Fruit fly (Drosophila melanogaster) whole organism, embryonic: ENCODE measurements around the gene CG6230.

Experiments used
- BEAF-32 ChIP-seq: fragments of 200-800 bp; sonication (Bioruptor generic); optimal IDR thresholded peaks from 3 replicates; lab custom pipeline; 2017; ENCODE audit warnings: missing biosample characterization, missing genetic modification characterization, mild to moderate bottlenecking, moderate library complexity, missing genetic modification reagents
- CG10267 ChIP-seq: fragments of 200-800 bp; sonication (Bioruptor generic); optimal IDR thresholded peaks from 2 replicates; lab custom pipeline; 2018; ENCODE audit warnings: missing biosample characterization, mild to moderate bottlenecking, missing genetic modification characterization, moderate library complexity
- CG10321 ChIP-seq: fragments of 200-800 bp; sonication (Bioruptor generic); IDR thresholded peaks from 2 replicates; pipeline ENCODE4 v1.3.6; 2022; ENCODE audit warnings: missing biosample characterization, missing genetic modification characterization
- CG11456 ChIP-seq: fragments of 200-800 bp; sonication (Bioruptor generic); IDR thresholded peaks from 3 replicates; pipeline ENCODE4 v1.3.6; 2022; ENCODE audit warnings: missing biosample characterization, missing genetic modification characterization
- CG14710 ChIP-seq: fragments of 200-800 bp; sonication (Bioruptor generic); optimal IDR thresholded peaks from 3 replicates; lab custom pipeline; 2019; ENCODE audit warnings: missing biosample characterization, mild to moderate bottlenecking, missing genetic modification characterization, moderate library complexity
- CG15479 ChIP-seq: fragments of 200-800 bp; sonication (Bioruptor generic); optimal IDR thresholded peaks from 3 replicates; lab custom pipeline; 2019; ENCODE audit warnings: missing biosample characterization, mild to moderate bottlenecking, missing genetic modification characterization, moderate library complexity
- CG16813 ChIP-seq: fragments of 200-800 bp; sonication (Bioruptor generic); IDR thresholded peaks from 3 replicates; pipeline ENCODE4 v1.3.6; 2022; ENCODE audit warnings: missing biosample characterization, missing genetic modification characterization; ENCODE audit not compliant: partially characterized antibody
- CG16815 ChIP-seq: fragments of 200-800 bp; sonication (Bioruptor generic); optimal IDR thresholded peaks from 3 replicates; lab custom pipeline; 2017; ENCODE audit warnings: missing biosample characterization, mild to moderate bottlenecking, missing genetic modification characterization
- CG17361 ChIP-seq: fragments of 200-800 bp; sonication (Bioruptor generic); IDR thresholded peaks from 3 replicates; pipeline ENCODE4 v1.3.6; 2022; ENCODE audit warnings: missing biosample characterization, missing genetic modification characterization
- CG18011 ChIP-seq: fragments of 200-800 bp; sonication (Bioruptor generic); optimal IDR thresholded peaks from 2 replicates; lab custom pipeline; 2017; ENCODE audit warnings: missing biosample characterization, missing genetic modification characterization, mild to moderate bottlenecking, moderate library complexity, missing genotype
- CG32532 ChIP-seq: fragments of 200-800 bp; sonication (Bioruptor generic); IDR thresholded peaks from 2 replicates; pipeline ENCODE4 v1.3.6; 2022; ENCODE audit warnings: missing biosample characterization, missing genetic modification characterization
- CG34224 ChIP-seq: fragments of 200-800 bp; sonication (Bioruptor generic); IDR thresholded peaks from 3 replicates; pipeline ENCODE4 v1.3.6; 2022; ENCODE audit warnings: missing biosample characterization, missing genetic modification characterization; ENCODE audit not compliant: partially characterized antibody
- CG6254 ChIP-seq: fragments of 200-800 bp; sonication (Bioruptor generic); optimal IDR thresholded peaks from 3 replicates; lab custom pipeline; 2017; ENCODE audit warnings: mild to moderate bottlenecking, missing biosample characterization, missing genetic modification reagents, missing genetic modification characterization
- CG7963 ChIP-seq: fragments of 200-800 bp; sonication (Bioruptor generic); IDR thresholded peaks from 3 replicates; pipeline ENCODE4 v1.3.6; 2022; ENCODE audit warnings: missing biosample characterization, missing genetic modification characterization; ENCODE audit not compliant: partially characterized antibody
- CG9797 ChIP-seq: fragments of 200-800 bp; sonication (Bioruptor generic); optimal IDR thresholded peaks from 3 replicates; lab custom pipeline; 2018; ENCODE audit warnings: missing biosample characterization, mild to moderate bottlenecking, missing genetic modification characterization
- CG9817 ChIP-seq: fragments of 200-800 bp; sonication (Bioruptor generic); optimal IDR thresholded peaks from 2 replicates; lab custom pipeline; 2018; ENCODE audit warnings: missing biosample characterization, mild to moderate bottlenecking, missing genetic modification characterization, moderate library complexity
- CG9932 ChIP-seq: fragments of 200-800 bp; sonication (Bioruptor generic); IDR thresholded peaks from 2 replicates; pipeline ENCODE4 v1.3.6; 2022; ENCODE audit warnings: missing biosample characterization, missing genetic modification characterization
- Deaf1 ChIP-seq: fragments of 200-800 bp; optimal IDR thresholded peaks from 3 replicates; lab custom pipeline; 2019; ENCODE audit warnings: missing biosample characterization, mild to moderate bottlenecking, missing genetic modification characterization, moderate library complexity
- Dek ChIP-seq: fragments of 200-800 bp; sonication (Bioruptor generic); optimal IDR thresholded peaks from 3 replicates; lab custom pipeline; 2019; ENCODE audit warnings: missing biosample characterization, mild to moderate bottlenecking, missing genetic modification characterization, moderate library complexity
- Dll ChIP-seq: fragments of 200-800 bp; sonication (Bioruptor generic); IDR thresholded peaks from 4 replicates; pipeline ENCODE4 v1.3.6; 2022; ENCODE audit warnings: missing biosample characterization, missing genetic modification characterization; ENCODE audit not compliant: partially characterized antibody
- Doc3 ChIP-seq: fragments of 200-800 bp; sonication (Bioruptor generic); IDR thresholded peaks from 3 replicates; pipeline ENCODE4 v1.3.6; 2022; ENCODE audit warnings: missing biosample characterization, missing genetic modification characterization; ENCODE audit not compliant: partially characterized antibody
- E2f2 ChIP-seq: fragments of 200-800 bp; sonication (Bioruptor generic); IDR thresholded peaks from 2 replicates; pipeline ENCODE4 v1.3.6; 2022; ENCODE audit warnings: missing biosample characterization, missing genetic modification characterization
- Gug ChIP-seq: fragments of 200-800 bp; sonication (Bioruptor generic); IDR thresholded peaks from 4 replicates; pipeline ENCODE4 v1.3.6; 2022; ENCODE audit warnings: missing biosample characterization, missing genetic modification characterization
- H15 ChIP-seq: fragments of 200-800 bp; sonication (Bioruptor generic); IDR thresholded peaks from 3 replicates; pipeline ENCODE4 v1.3.6; 2022; ENCODE audit warnings: missing biosample characterization, missing genetic modification characterization
- Myb ChIP-seq: fragments of 200-800 bp; sonication (Bioruptor generic); optimal IDR thresholded peaks from 2 replicates; lab custom pipeline; 2016; ENCODE audit warnings: missing biosample characterization, missing genetic modification characterization
- Opbp ChIP-seq: fragments of 200-800 bp; sonication (Bioruptor generic); IDR thresholded peaks from 3 replicates; pipeline ENCODE4 v1.3.6; 2022; ENCODE audit warnings: missing biosample characterization, missing genetic modification characterization; ENCODE audit not compliant: partially characterized antibody
- Pdp1 ChIP-seq, 2 experiments: fragments of 200-800 bp; sonication (Bioruptor generic); optimal IDR thresholded peaks; 3 replicates each; lab custom pipeline; 2016; ENCODE audit warnings: missing biosample characterization in 2 of 2, missing genetic modification characterization in 2 of 2, mild to moderate bottlenecking in 1 of 2, moderate library complexity in 1 of 2
- Sox102F ChIP-seq: fragments of 200-800 bp; sonication (Bioruptor generic); optimal IDR thresholded peaks from 2 replicates; lab custom pipeline; 2018; ENCODE audit warnings: missing biosample characterization, mild to moderate bottlenecking, missing genetic modification characterization, moderate library complexity
- Sry-δ ChIP-seq: fragments of 200-800 bp; sonication (Bioruptor generic); optimal IDR thresholded peaks from 2 replicates; lab custom pipeline; 2016; ENCODE audit warnings: missing biosample characterization, missing genetic modification characterization
- YL-1 ChIP-seq: fragments of 200-800 bp; sonication (Bioruptor generic); optimal IDR thresholded peaks from 3 replicates; lab custom pipeline; 2017; ENCODE audit warnings: missing biosample characterization, mild to moderate bottlenecking, missing genetic modification characterization
- al ChIP-seq: fragments of 200-800 bp; sonication (Bioruptor generic); IDR thresholded peaks from 2 replicates; pipeline ENCODE4 v1.3.6; 2022; ENCODE audit warnings: missing biosample characterization, missing genetic modification characterization
- br ChIP-seq: fragments of >200 bp; optimal IDR thresholded peaks from 2 replicates; lab custom pipeline; 2017
- croc ChIP-seq: fragments of 200-800 bp; sonication (Bioruptor generic); conservative IDR thresholded peaks from 3 replicates; pipeline ENCODE4 v1.3.6; 2022; ENCODE audit warnings: missing biosample characterization, missing genetic modification characterization
- dysf ChIP-seq: fragments of 200-800 bp; sonication (Bioruptor generic); IDR thresholded peaks from 3 replicates; pipeline ENCODE4 v1.3.6; 2022; ENCODE audit warnings: missing biosample characterization, missing genetic modification characterization
- grau ChIP-seq: fragments of 200-800 bp; optimal IDR thresholded peaks from 3 replicates; lab custom pipeline; 2019; ENCODE audit warnings: missing biosample characterization, mild to moderate bottlenecking, missing genetic modification characterization, moderate library complexity
- gsb ChIP-seq: fragments of 200-800 bp; sonication (Bioruptor generic); IDR thresholded peaks from 2 replicates; pipeline ENCODE4 v1.3.6; 2022; ENCODE audit warnings: missing biosample characterization, missing genetic modification characterization
- hbn ChIP-seq: fragments of 200-800 bp; sonication (Bioruptor generic); IDR thresholded peaks from 2 replicates; pipeline ENCODE4 v1.3.6; 2022; ENCODE audit warnings: missing biosample characterization, missing genetic modification characterization; ENCODE audit not compliant: partially characterized antibody
- klu ChIP-seq: fragments of 200-800 bp; sonication (Bioruptor generic); IDR thresholded peaks from 2 replicates; pipeline ENCODE4 v1.3.6; 2022; ENCODE audit warnings: missing biosample characterization, missing genetic modification characterization
- knrl ChIP-seq: fragments of 200-800 bp; sonication (Bioruptor generic); IDR thresholded peaks from 3 replicates; pipeline ENCODE4 v1.3.6; 2022; ENCODE audit warnings: missing biosample characterization, missing genetic modification characterization; ENCODE audit not compliant: partially characterized antibody
- otp ChIP-seq: fragments of 200-800 bp; sonication (Bioruptor generic); IDR thresholded peaks from 3 replicates; pipeline ENCODE4, ENCODE4 v1.3.6; 2022; ENCODE audit warnings: missing biosample characterization, missing genetic modification characterization
- pho ChIP-seq: fragments of 200-800 bp; sonication (Bioruptor generic); optimal IDR thresholded peaks from 2 replicates; lab custom pipeline; 2016; ENCODE audit warnings: missing biosample characterization, missing genetic modification characterization
- sens ChIP-seq: fragments of 200-800 bp; sonication (Bioruptor generic); peaks from one replicate; lab custom pipeline; 2016; ENCODE audit warnings: missing biosample characterization, missing genetic modification characterization
- sim ChIP-seq: fragments of 200-800 bp; sonication (Bioruptor generic); IDR thresholded peaks from 2 replicates; pipeline ENCODE4 v1.3.6; 2022; ENCODE audit warnings: missing biosample characterization, missing genetic modification characterization
- slbo ChIP-seq: fragments of 200-800 bp; sonication (Bioruptor generic); IDR thresholded peaks from 2 replicates; pipeline ENCODE4 v1.3.6; 2022; ENCODE audit warnings: missing biosample characterization, missing genetic modification characterization
- tgo ChIP-seq: fragments of 200-800 bp; sonication (Bioruptor generic); IDR thresholded peaks from 3 replicates; pipeline ENCODE4 v1.3.6; 2022; ENCODE audit warnings: missing biosample characterization, missing genetic modification characterization
- tna ChIP-seq: fragments of 200-800 bp; sonication (Bioruptor generic); IDR thresholded peaks from 2 replicates; pipeline ENCODE4 v1.3.6; 2022; ENCODE audit warnings: missing biosample characterization, missing genetic modification characterization; ENCODE audit not compliant: partially characterized antibody
- trem ChIP-seq: fragments of 200-800 bp; optimal IDR thresholded peaks from 3 replicates; lab custom pipeline; 2019; ENCODE audit warnings: missing biosample characterization, mild to moderate bottlenecking, missing genetic modification characterization, moderate library complexity
- unc-4 ChIP-seq: fragments of 200-800 bp; sonication (Bioruptor generic); IDR thresholded peaks from 2 replicates; pipeline ENCODE4 v1.3.6; 2022; ENCODE audit warnings: missing biosample characterization, missing genetic modification characterization; ENCODE audit not compliant: partially characterized antibody
- zfh2 ChIP-seq: fragments of 200-800 bp; sonication (Bioruptor generic); optimal IDR thresholded peaks from 2 replicates; lab custom pipeline; 2016; ENCODE audit warnings: missing biosample characterization, missing genetic modification characterization

CG6230 gene

dm6 chr2L:11119966-11120517 lies at the start of gene CG6230 (continued):
- TF ChIP-seq CG34224 (GFP tag; lab: Robert Waterston, UW) (peak; percentile 73), Dek (no peak), CG7963 (GFP tag; lab: Robert Waterston, UW) (peak; percentile 11; the same call in 1 of the 3 replicates), E2f2 (GFP tag; lab: Robert Waterston, UW) (peak; percentile 90), trem (tag; lab: Kevin White, UChicago) (peak; percentile 24), sens (peak; percentile 27), Gug (GFP tag; lab: Robert Waterston, UW) (no peak), CG9797 (GFP tag; lab: Kevin White, UChicago) (peak; percentile 18), zfh2 (GFP tag; lab: Kevin White, UChicago) (no peak), H15 (GFP tag; lab: Robert Waterston, UW) (no peak), CG10267 (peak; percentile 92), CG17361 (no peak), CG16813 (GFP tag; lab: Robert Waterston, UW) (peak; percentile 33; the same call in 1 of the 3 replicates), Sry-δ (GFP tag; lab: Kevin White, UChicago) (peak; percentile 61), YL-1 (peak; percentile 66), Dll (GFP tag; lab: Robert Waterston, UW) (peak; percentile 71; the same call in 2 of the 4 replicates), CG10321 (GFP tag; lab: Robert Waterston, UW) (no peak), BEAF-32 (GFP tag; lab: Kevin White, UChicago) (peak; percentile 70), CG18011 (GFP tag; lab: Kevin White, UChicago) (no peak), unc-4 (GFP tag; lab: Robert Waterston, UW) (peak; percentile 68), Doc3 (GFP tag; lab: Robert Waterston, UW) (peak; percentile 51; the same call in 1 of the 3 replicates), Opbp (peak; percentile 67; the same call in 2 of the 3 replicates), croc (GFP tag; lab: Robert Waterston, UW) (no peak), CG16815 (GFP tag; lab: Kevin White, UChicago) (no peak), CG14710 (tag; lab: Kevin White, UChicago) (peak; percentile 3), klu (GFP tag; lab: Robert Waterston, UW) (no peak), tna (GFP tag; lab: Robert Waterston, UW) (0 out of 2 replicates have a peak, but pooled peaks have one; percentile 37), knrl (GFP tag; lab: Robert Waterston, UW) (peak; percentile 61; the same call in 2 of the 3 replicates), hbn (GFP tag; lab: Robert Waterston, UW) (peak; percentile 55; the same call in 1 of the 2 replicates), Pdp1 (GFP tag; optimal IDR thresholded peaks at IDR 0.05; lab: Kevin White, UChicago) (no peak), Myb (peak; percentile 78)

dm6 chr2L:11169904-11170303 lies 49.8 kb upstream of the CG6230 start:
- no peak for TF ChIP-seq otp (GFP tag; lab: Robert Waterston, UW)
- TF ChIP-seq al (GFP tag; lab: Robert Waterston, UW), result peak; percentile 29; the same call in 1 of the 2 replicates
- peak; percentile 64; the same call in 1 of the 3 replicates for TF ChIP-seq dysf (GFP tag; lab: Robert Waterston, UW)
- peak; percentile 30; the same call in 1 of the 3 replicates for TF ChIP-seq CG11456
- peak; percentile 38; the same call in 1 of the 2 replicates for TF ChIP-seq slbo (GFP tag; lab: Robert Waterston, UW)
- TF ChIP-seq CG32532 (GFP tag; lab: Robert Waterston, UW), result peak; percentile 41; the same call in 1 of the 2 replicates
- no peak for TF ChIP-seq sim
- peak; percentile 65 for TF ChIP-seq grau (tag; lab: Kevin White, UChicago)
- no peak for TF ChIP-seq CG15479 (GFP tag; lab: Kevin White, UChicago)
- peak; percentile 11 for TF ChIP-seq Deaf1 (tag; lab: Kevin White, UChicago)
- no peak for TF ChIP-seq br
- 0 out of 3 replicates have a peak, but pooled peaks have one; percentile 15 for TF ChIP-seq tgo (GFP tag; lab: Robert Waterston, UW)
- no peak for TF ChIP-seq CG6254 (GFP tag; lab: Kevin White, UChicago)
- TF ChIP-seq CG9817 (tag; lab: Kevin White, UChicago), result peak; percentile 14
- peak; percentile 27; the same call in 1 of the 2 replicates for TF ChIP-seq gsb (GFP tag; lab: Robert Waterston, UW)
- TF ChIP-seq sens, result peak; percentile 22
- peak; percentile 35; the same call in 1 of the 4 replicates for TF ChIP-seq Gug (GFP tag; lab: Robert Waterston, UW)
- TF ChIP-seq pho (GFP tag; lab: Kevin White, UChicago), result no peak
- peak; percentile 57 for TF ChIP-seq CG9932 (GFP tag; lab: Robert Waterston, UW)
- peak; percentile 3 for TF ChIP-seq Sox102F (GFP tag; lab: Kevin White, UChicago)
